Fruit fly (Drosophila melanogaster) whole organism, embryonic: Measurements from ENCODE around the gene Os-C.

Experiments
- Bgb ChIP-seq: fragments of 200-800 bp; sonication (Bioruptor generic); IDR thresholded peaks from 2 replicates; pipeline ENCODE4 v1.3.6; 2022; ENCODE audit warnings: missing biosample characterization, missing genetic modification characterization; ENCODE audit not compliant: partially characterized antibody
- CG10267 ChIP-seq: fragments of 200-800 bp; sonication (Bioruptor generic); optimal IDR thresholded peaks from 2 replicates; lab custom pipeline; 2018; ENCODE audit warnings: missing biosample characterization, mild to moderate bottlenecking, missing genetic modification characterization, moderate library complexity
- CG10979 ChIP-seq: fragments of 200-800 bp; sonication (Bioruptor generic); optimal IDR thresholded peaks from 2 replicates; lab custom pipeline; 2018; ENCODE audit warnings: missing biosample characterization, mild to moderate bottlenecking, missing genetic modification characterization, moderate library complexity
- CG13287 ChIP-seq: fragments of 200-800 bp; sonication (Bioruptor generic); IDR thresholded peaks from 2 replicates; pipeline ENCODE4 v1.3.6; 2022; ENCODE audit warnings: missing biosample characterization, missing genetic modification characterization; ENCODE audit not compliant: partially characterized antibody
- CG15601 ChIP-seq: fragments of 200-800 bp; sonication (Bioruptor generic); optimal IDR thresholded peaks from 3 replicates; lab custom pipeline; 2019; ENCODE audit warnings: missing biosample characterization, mild to moderate bottlenecking, missing genetic modification characterization, moderate library complexity
- CG15696 ChIP-seq: fragments of 200-800 bp; sonication (Bioruptor generic); optimal IDR thresholded peaks from 2 replicates; lab custom pipeline; 2019; ENCODE audit warnings: missing biosample characterization, mild to moderate bottlenecking, missing genetic modification characterization, moderate library complexity
- CG1602 ChIP-seq: fragments of 200-800 bp; sonication (Bioruptor generic); optimal IDR thresholded peaks from 3 replicates; lab custom pipeline; 2016; ENCODE audit warnings: missing biosample characterization, missing genetic modification characterization
- CG1603 ChIP-seq: fragments of 200-800 bp; sonication (Bioruptor generic); optimal IDR thresholded peaks from 2 replicates; lab custom pipeline; 2019; ENCODE audit warnings: missing biosample characterization, mild to moderate bottlenecking, missing genetic modification characterization, moderate library complexity
- CG16813 ChIP-seq: fragments of 200-800 bp; sonication (Bioruptor generic); IDR thresholded peaks from 3 replicates; pipeline ENCODE4 v1.3.6; 2022; ENCODE audit warnings: missing biosample characterization, missing genetic modification characterization; ENCODE audit not compliant: partially characterized antibody
- CG17361 ChIP-seq: fragments of 200-800 bp; sonication (Bioruptor generic); IDR thresholded peaks from 3 replicates; pipeline ENCODE4 v1.3.6; 2022; ENCODE audit warnings: missing biosample characterization, missing genetic modification characterization
- CG17829 ChIP-seq: fragments of 200-800 bp; optimal IDR thresholded peaks from 2 replicates; lab custom pipeline; 2019; ENCODE audit warnings: missing biosample characterization, mild to moderate bottlenecking, missing genetic modification characterization, moderate library complexity
- CG18262 ChIP-seq: fragments of 200-800 bp; optimal IDR thresholded peaks from 3 replicates; lab custom pipeline; 2019; ENCODE audit warnings: missing biosample characterization, mild to moderate bottlenecking, missing genetic modification characterization, moderate library complexity
- CG2199 ChIP-seq: fragments of 200-800 bp; sonication (Bioruptor generic); IDR thresholded peaks from 3 replicates; pipeline ENCODE4 v1.3.6; 2022; ENCODE audit warnings: missing biosample characterization, missing genetic modification characterization
- CG2712 ChIP-seq: fragments of 200-800 bp; optimal IDR thresholded peaks from 3 replicates; lab custom pipeline; 2019; ENCODE audit warnings: missing biosample characterization, mild to moderate bottlenecking, missing genetic modification characterization, moderate library complexity
- CG42726 ChIP-seq: fragments of 200-800 bp; sonication (Bioruptor generic); IDR thresholded peaks from 2 replicates; pipeline ENCODE4 v1.3.6; 2022; ENCODE audit warnings: missing biosample characterization, missing genetic modification characterization; ENCODE audit not compliant: partially characterized antibody
- CG4707 ChIP-seq: fragments of 200-800 bp; sonication (Bioruptor generic); optimal IDR thresholded peaks from 2 replicates; lab custom pipeline; 2018; ENCODE audit warnings: missing biosample characterization, mild to moderate bottlenecking, missing genetic modification characterization, moderate library complexity
- CG6813 ChIP-seq: fragments of 200-800 bp; sonication (Bioruptor generic); optimal IDR thresholded peaks from 2 replicates; lab custom pipeline; 2017; ENCODE audit warnings: missing biosample characterization, missing genetic modification characterization, mild to moderate bottlenecking, moderate library complexity, missing genetic modification reagents
- CG7839 ChIP-seq: fragments of 200-800 bp; sonication (Bioruptor generic); optimal IDR thresholded peaks from 3 replicates; lab custom pipeline; 2018; ENCODE audit warnings: missing biosample characterization, mild to moderate bottlenecking, missing genetic modification characterization, moderate library complexity
- CTCF ChIP-seq: fragments of 200-800 bp; sonication (Bioruptor generic); optimal IDR thresholded peaks from 2 replicates; lab custom pipeline; 2017; ENCODE audit warnings: missing biosample characterization, mild to moderate bottlenecking, missing genetic modification characterization, moderate library complexity
- CoRest ChIP-seq: fragments of 200-800 bp; sonication (Bioruptor generic); optimal IDR thresholded peaks from 3 replicates; lab custom pipeline; 2018; ENCODE audit warnings: missing biosample characterization, mild to moderate bottlenecking, missing genetic modification characterization, moderate library complexity
- HmgZ ChIP-seq: fragments of 200-800 bp; sonication (Bioruptor generic); optimal IDR thresholded peaks from 2 replicates; lab custom pipeline; 2018; ENCODE audit warnings: missing biosample characterization, mild to moderate bottlenecking, missing genetic modification characterization
- Hr51 ChIP-seq, 2 experiments: fragments of 200-800 bp; sonication (Bioruptor generic); optimal IDR thresholded peaks; 2 replicates in 1 of 2; 3 replicates in 1 of 2; lab custom pipeline; 2016 to 2018; ENCODE audit warnings: missing biosample characterization in 2 of 2, missing genetic modification characterization in 2 of 2, mild to moderate bottlenecking in 1 of 2, moderate library complexity in 1 of 2
- Lhr ChIP-seq: fragments of 200-800 bp; sonication (Bioruptor generic); optimal IDR thresholded peaks from 3 replicates; lab custom pipeline; 2017; ENCODE audit warnings: mild to moderate bottlenecking, missing biosample characterization, missing genetic modification reagents, missing genetic modification characterization
- Med ChIP-seq: fragments of 200-800 bp; sonication (Bioruptor generic); peaks from one replicate; lab custom pipeline; 2016; ENCODE audit warnings: missing biosample characterization, missing genetic modification characterization, mild to moderate bottlenecking, inconsistent platforms, moderate library complexity
- Meics ChIP-seq: fragments of 200-800 bp; sonication (Bioruptor generic); optimal IDR thresholded peaks from 2 replicates; lab custom pipeline; 2017; ENCODE audit warnings: missing biosample characterization, mild to moderate bottlenecking, missing genetic modification characterization
- amos ChIP-seq: fragments of 200-800 bp; sonication (Bioruptor generic); IDR thresholded peaks from 2 replicates; pipeline ENCODE4 v1.3.6; 2022; ENCODE audit warnings: missing biosample characterization, missing genetic modification characterization; ENCODE audit not compliant: partially characterized antibody
- bbx ChIP-seq: fragments of 200-800 bp; sonication (Bioruptor generic); IDR thresholded peaks from 2 replicates; pipeline ENCODE4 v1.3.6; 2022; ENCODE audit warnings: missing biosample characterization, missing genetic modification characterization; ENCODE audit not compliant: partially characterized antibody
- dm ChIP-seq: fragments of 200-800 bp; sonication (Bioruptor generic); optimal IDR thresholded peaks from 3 replicates; lab custom pipeline; 2016; ENCODE audit warnings: missing biosample characterization, missing genetic modification characterization
- grau ChIP-seq: fragments of 200-800 bp; optimal IDR thresholded peaks from 3 replicates; lab custom pipeline; 2019; ENCODE audit warnings: missing biosample characterization, mild to moderate bottlenecking, missing genetic modification characterization, moderate library complexity
- knrl ChIP-seq: fragments of 200-800 bp; sonication (Bioruptor generic); IDR thresholded peaks from 3 replicates; pipeline ENCODE4 v1.3.6; 2022; ENCODE audit warnings: missing biosample characterization, missing genetic modification characterization; ENCODE audit not compliant: partially characterized antibody
- lbe ChIP-seq: fragments of 200-800 bp; sonication (Bioruptor generic); optimal IDR thresholded peaks from 2 replicates; lab custom pipeline; 2016; ENCODE audit warnings: missing biosample characterization, mild to moderate bottlenecking, missing genetic modification characterization
- onecut ChIP-seq: fragments of 200-800 bp; sonication (Bioruptor generic); IDR thresholded peaks from 2 replicates; pipeline ENCODE4 v1.3.6; 2022; ENCODE audit warnings: missing biosample characterization, missing genetic modification characterization
- peb ChIP-seq: fragments of 200-800 bp; sonication (Bioruptor generic); IDR thresholded peaks from 2 replicates; pipeline ENCODE4 v1.3.6; 2022; ENCODE audit warnings: missing biosample characterization, missing genetic modification characterization
- pita ChIP-seq: fragments of 200-800 bp; sonication (Bioruptor generic); optimal IDR thresholded peaks from 2 replicates; lab custom pipeline; 2017; ENCODE audit warnings: missing biosample characterization, mild to moderate bottlenecking, missing genetic modification characterization
- psq ChIP-seq: fragments of 200-800 bp; sonication (Bioruptor generic); optimal IDR thresholded peaks from 2 replicates; lab custom pipeline; 2017; ENCODE audit warnings: missing biosample characterization, missing genetic modification characterization
- sc ChIP-seq, 3 experiments: fragments of >200 bp in 2 of 3; fragments of 200-800 bp in 1 of 3; sonication (Bioruptor generic) in 1 of 3; optimal IDR thresholded peaks; 2 replicates in 2 of 3; 3 replicates in 1 of 3; lab custom pipeline; 2017; ENCODE audit warnings: mild to moderate bottlenecking in 1 of 3, missing biosample characterization in 1 of 3, missing genetic modification characterization in 1 of 3, missing genetic modification reagents in 1 of 3
- sens ChIP-seq: fragments of 200-800 bp; sonication (Bioruptor generic); peaks from one replicate; lab custom pipeline; 2016; ENCODE audit warnings: missing biosample characterization, missing genetic modification characterization
- stwl ChIP-seq: fragments of 200-800 bp; sonication (Bioruptor generic); optimal IDR thresholded peaks from 3 replicates; lab custom pipeline; 2018; ENCODE audit warnings: missing biosample characterization, mild to moderate bottlenecking, missing genetic modification characterization, moderate library complexity
- trem ChIP-seq: fragments of 200-800 bp; optimal IDR thresholded peaks from 3 replicates; lab custom pipeline; 2019; ENCODE audit warnings: missing biosample characterization, mild to moderate bottlenecking, missing genetic modification characterization, moderate library complexity

Os-C gene

DNA sequence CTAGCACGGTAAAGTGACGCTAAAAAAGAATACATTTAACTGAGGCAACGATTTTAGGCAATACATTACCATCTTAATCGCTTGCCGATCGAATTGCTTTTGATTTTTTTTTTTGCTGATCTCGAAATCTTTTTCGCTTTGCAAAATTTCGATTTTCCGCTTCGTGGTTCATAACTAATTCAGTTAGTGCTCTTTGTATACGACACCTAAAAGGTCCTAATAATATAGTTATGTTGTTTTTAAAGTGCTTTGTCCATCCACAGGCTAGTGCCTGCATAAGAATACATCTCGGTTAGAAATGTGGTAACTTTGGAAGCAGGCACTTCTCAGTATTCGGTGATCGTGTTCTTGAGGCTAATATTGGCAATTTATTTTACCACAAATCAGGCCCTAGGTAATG, 1.5 kb downstream of the Os-C start, which contains the start of gene Sfp84E:
TSS of gene Sfp84E (minus strand) at position 101 of the 400 bp plus-strand sequence.
- TF ChIP-seq CG1602 (no peak), CG4707 (no peak)

DNA sequence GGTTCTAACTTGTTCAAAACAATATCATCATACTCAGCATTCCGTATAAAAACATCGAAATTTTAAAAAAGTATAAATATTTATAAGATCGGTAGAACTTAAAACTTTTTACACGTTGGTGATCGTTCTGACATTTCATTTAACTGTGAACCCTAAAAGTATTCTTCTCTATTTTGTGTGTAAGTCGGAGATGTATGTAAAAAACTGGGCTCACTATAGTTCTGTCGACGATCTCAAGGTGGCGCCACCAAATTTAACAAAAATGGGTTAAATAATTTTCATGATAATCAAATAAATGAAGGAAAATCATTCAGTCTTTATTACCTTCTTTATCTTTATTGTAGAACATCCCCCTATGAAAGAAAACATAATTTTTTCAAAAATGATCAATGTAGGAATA, 2.6 kb downstream of the Os-C start:
- TF ChIP-seq CG2712 (tag; lab: Kevin White, UChicago) (peak; percentile 25), grau (tag; lab: Kevin White, UChicago) (peak; percentile 12), Lhr (GFP tag; lab: Kevin White, UChicago) (peak; percentile 67), CoRest (peak; percentile 8), CG18262 (tag; lab: Kevin White, UChicago) (peak; percentile 22), CG15601 (tag; lab: Kevin White, UChicago) (peak; percentile 18), bbx (GFP tag; lab: Robert Waterston, UW) (0 out of 2 replicates have a peak, but pooled peaks have one; percentile 8), Bgb (GFP tag; lab: Robert Waterston, UW) (peak; percentile 63), CG17829 (peak; percentile 31), dm (GFP tag; lab: Kevin White, UChicago) (no peak), CG10267 (tag; lab: Kevin White, UChicago) (peak; percentile 3), peb (GFP tag; lab: Robert Waterston, UW) (no peak), CG2199 (GFP tag; lab: Robert Waterston, UW) (peak; percentile 90), CG7839 (peak; percentile 16), CG1603 (tag; lab: Kevin White, UChicago) (peak; percentile 16), Hr51 (GFP tag; optimal IDR thresholded peaks at IDR 0.05; lab: Kevin White, UChicago) (no peak), sc (optimal IDR thresholded peaks at IDR 0.05; lab: Kevin White, UChicago) (no peak), sc (GFP tag; optimal IDR thresholded peaks at IDR 0.05; lab: Kevin White, UChicago) (no peak), knrl (GFP tag; lab: Robert Waterston, UW) (peak; percentile 32; the same call in 1 of the 3 replicates), CG13287 (GFP tag; lab: Robert Waterston, UW) (peak; percentile 24; the same call in 1 of the 2 replicates), CG17361 (peak; percentile 35; the same call in 1 of the 3 replicates), Med (peak; percentile 74), amos (GFP tag; lab: Robert Waterston, UW) (peak; percentile 65), HmgZ (tag; lab: Kevin White, UChicago) (peak; percentile 8), psq (GFP tag; lab: Kevin White, UChicago) (no peak), trem (peak; percentile 15), Meics (GFP tag; lab: Kevin White, UChicago) (no peak), stwl (tag; lab: Kevin White, UChicago) (peak; percentile 47), onecut (GFP tag; lab: Robert Waterston, UW) (no peak), CG42726 (GFP tag; lab: Robert Waterston, UW) (0 out of 2 replicates have a peak, but pooled peaks have one; percentile 25), sens (peak; percentile 7), CG10979 (tag; lab: Kevin White, UChicago) (peak; percentile 10), CG15696 (tag; lab: Kevin White, UChicago) (peak; percentile 3), lbe (no peak), CG16813 (0 out of 3 replicates have a peak, but pooled peaks have one; percentile 35), CTCF (peak; percentile 96), CG6813 (GFP tag; lab: Kevin White, UChicago) (no peak), pita (GFP tag; lab: Kevin White, UChicago) (peak; percentile 2)
